Worm (Caenorhabditis elegans) whole organism, L3 larva: ENCODE results near the gene K12B6.11.

Experiments
- R02D3.7 ChIP-seq: fragments of 150-350 bp; optimal IDR thresholded peaks from 2 replicates; lab custom pipeline; 2014; ENCODE audit warnings: missing biosample characterization, missing genetic modification characterization
- ZK546.5 ChIP-seq: sonication (generic microtip); optimal IDR thresholded peaks from 2 replicates; lab custom pipeline; 2017; ENCODE audit warnings: missing biosample characterization, missing genetic modification characterization
- aly-2 ChIP-seq: fragments of 150-350 bp; optimal IDR thresholded peaks from 2 replicates; lab custom pipeline; 2014; ENCODE audit warnings: missing biosample characterization, missing genetic modification characterization
- ama-1 ChIP-seq: fragments of 150-350 bp; optimal IDR thresholded peaks from 2 replicates; lab custom pipeline; 2018
- ceh-16 ChIP-seq: sonication (generic microtip); optimal IDR thresholded peaks from 2 replicates; lab custom pipeline; 2017; ENCODE audit warnings: missing biosample characterization, missing genetic modification characterization
- ceh-28 ChIP-seq: fragments of 150-350 bp; optimal IDR thresholded peaks from 2 replicates; lab custom pipeline; 2014; ENCODE audit warnings: missing biosample characterization, missing genetic modification reagents, missing genetic modification characterization
- ceh-82 ChIP-seq: fragments of 150-350 bp; optimal IDR thresholded peaks from 2 replicates; lab custom pipeline; 2014; ENCODE audit warnings: missing biosample characterization, missing genetic modification characterization
- ceh-9 ChIP-seq: sonication (generic microtip); optimal IDR thresholded peaks from 2 replicates; lab custom pipeline; 2018; ENCODE audit warnings: missing biosample characterization, missing genetic modification characterization
- daf-12 ChIP-seq: fragments of 150-350 bp; optimal IDR thresholded peaks from 2 replicates; lab custom pipeline; 2014; ENCODE audit warnings: missing biosample characterization, missing genetic modification reagents, missing genetic modification characterization
- egl-27 ChIP-seq: sonication (generic microtip); optimal IDR thresholded peaks from 4 replicates; lab custom pipeline; 2017; ENCODE audit warnings: missing biosample characterization, missing genetic modification reagents, missing genetic modification characterization
- egl-5 ChIP-seq: fragments of 150-350 bp; optimal IDR thresholded peaks from 2 replicates; lab custom pipeline; 2017; ENCODE audit warnings: missing biosample characterization, missing genetic modification reagents, missing genetic modification characterization, inconsistent platforms
- elt-1 ChIP-seq: fragments of 150-350 bp; optimal IDR thresholded peaks from 2 replicates; lab custom pipeline; 2014; ENCODE audit warnings: missing biosample characterization, missing genetic modification characterization
- elt-2 ChIP-seq: sonication (generic microtip); optimal IDR thresholded peaks from 2 replicates; lab custom pipeline; 2016; ENCODE audit warnings: missing genetic modification reagents, mild to moderate bottlenecking, missing genetic modification characterization, missing compliant biosample characterization
- elt-3 ChIP-seq, 3 experiments: fragments of 150-350 bp in 1 of 3; sonication (generic microtip) in 2 of 3; optimal IDR thresholded peaks; 2 replicates in 2 of 3; 4 replicates in 1 of 3; lab custom pipeline; 2014 to 2017; ENCODE audit warnings: missing biosample characterization in 3 of 3, missing genetic modification characterization in 3 of 3
- eor-1 ChIP-seq, 2 experiments: fragments of 150-350 bp; optimal IDR thresholded peaks; 2 replicates each; lab custom pipeline; 2014 to 2018; ENCODE audit warnings: missing biosample characterization in 2 of 2, missing genetic modification characterization in 2 of 2
- fos-1 ChIP-seq: fragments of 150-350 bp; optimal IDR thresholded peaks from 2 replicates; lab custom pipeline; 2014; ENCODE audit warnings: missing biosample characterization, missing genetic modification characterization
- hmg-11 ChIP-seq: sonication (generic microtip); optimal IDR thresholded peaks from 2 replicates; lab custom pipeline; 2016; ENCODE audit warnings: missing genetic modification characterization, missing compliant biosample characterization
- jun-1 ChIP-seq: fragments of 150-350 bp; optimal IDR thresholded peaks from 2 replicates; lab custom pipeline; 2014; ENCODE audit warnings: missing biosample characterization, missing genetic modification reagents, missing genetic modification characterization
- lin-15B ChIP-seq: fragments of 150-350 bp; optimal IDR thresholded peaks from 2 replicates; lab custom pipeline; 2014; ENCODE audit warnings: missing biosample characterization, missing genetic modification characterization
- lin-39 ChIP-seq: fragments of 150-350 bp; optimal IDR thresholded peaks from 2 replicates; lab custom pipeline; 2018; ENCODE audit warnings: missing biosample characterization, missing genetic modification reagents, missing genetic modification characterization
- mdl-1 ChIP-seq: fragments of 150-350 bp; optimal IDR thresholded peaks from 2 replicates; lab custom pipeline; 2014; ENCODE audit warnings: missing biosample characterization, missing genetic modification characterization
- nfya-1 ChIP-seq: sonication (generic microtip); optimal IDR thresholded peaks from 2 replicates; lab custom pipeline; 2017; ENCODE audit warnings: missing genetic modification characterization, mild to moderate bottlenecking, missing compliant biosample characterization, antibody characterized with exemption, moderate library complexity; ENCODE audit not compliant: insufficient read depth
- nhr-12 ChIP-seq: fragments of 150-350 bp; optimal IDR thresholded peaks from 2 replicates; lab custom pipeline; 2014; ENCODE audit warnings: missing biosample characterization, missing genetic modification characterization
- nhr-23 ChIP-seq: fragments of 150-350 bp; optimal IDR thresholded peaks from 2 replicates; lab custom pipeline; 2014; ENCODE audit warnings: missing biosample characterization, missing genetic modification reagents, missing genetic modification characterization
- nhr-237 ChIP-seq: fragments of 150-350 bp; optimal IDR thresholded peaks from 2 replicates; lab custom pipeline; 2014; ENCODE audit warnings: missing biosample characterization, missing genetic modification characterization
- nhr-25 ChIP-seq: sonication (generic microtip); optimal IDR thresholded peaks from 2 replicates; lab custom pipeline; 2017; ENCODE audit warnings: missing biosample characterization, missing genetic modification characterization
- nhr-43 ChIP-seq: sonication (generic microtip); optimal IDR thresholded peaks from 2 replicates; lab custom pipeline; 2016; ENCODE audit warnings: mild to moderate bottlenecking, missing genetic modification characterization, missing compliant biosample characterization; ENCODE audit not compliant: poor library complexity, severe bottlenecking
- nhr-67 ChIP-seq: fragments of 150-350 bp; optimal IDR thresholded peaks from 2 replicates; lab custom pipeline; 2014; ENCODE audit warnings: missing biosample characterization, missing genetic modification characterization
- nhr-76 ChIP-seq: fragments of 150-350 bp; sonication (generic microtip); optimal IDR thresholded peaks from 5 replicates; lab custom pipeline; 2014; ENCODE audit warnings: missing biosample characterization, missing genetic modification characterization
- nhr-77 ChIP-seq: fragments of 150-350 bp; optimal IDR thresholded peaks from 2 replicates; lab custom pipeline; 2014; ENCODE audit warnings: missing biosample characterization, missing genetic modification characterization
- pha-4 ChIP-seq: fragments of 150-350 bp; optimal IDR thresholded peaks from 2 replicates; lab custom pipeline; 2014; ENCODE audit warnings: missing biosample characterization, missing genetic modification reagents, missing genetic modification characterization
- pqm-1 ChIP-seq: fragments of 150-350 bp; optimal IDR thresholded peaks from 2 replicates; lab custom pipeline; 2017; ENCODE audit warnings: missing biosample characterization, missing genetic modification characterization, inconsistent platforms
- skn-1 ChIP-seq: fragments of 150-350 bp; optimal IDR thresholded peaks from 2 replicates; lab custom pipeline; 2014; ENCODE audit warnings: missing biosample characterization, missing genetic modification characterization
- unc-39 ChIP-seq: sonication (generic microtip); optimal IDR thresholded peaks from 4 replicates; lab custom pipeline; 2017; ENCODE audit warnings: missing biosample characterization, missing genetic modification characterization
- unc-62 ChIP-seq: fragments of 150-350 bp; sonication (generic microtip); optimal IDR thresholded peaks from 4 replicates; lab custom pipeline; 2014; ENCODE audit warnings: missing biosample characterization, missing genetic modification reagents, missing genetic modification characterization
- zag-1 ChIP-seq: fragments of 150-350 bp; optimal IDR thresholded peaks from 2 replicates; lab custom pipeline; 2014; ENCODE audit warnings: missing biosample characterization, missing genetic modification characterization
- ztf-4 ChIP-seq: fragments of 150-350 bp; optimal IDR thresholded peaks from 2 replicates; lab custom pipeline; 2014; ENCODE audit warnings: missing biosample characterization, missing genetic modification characterization

The K12B6.11 gene

DNA sequence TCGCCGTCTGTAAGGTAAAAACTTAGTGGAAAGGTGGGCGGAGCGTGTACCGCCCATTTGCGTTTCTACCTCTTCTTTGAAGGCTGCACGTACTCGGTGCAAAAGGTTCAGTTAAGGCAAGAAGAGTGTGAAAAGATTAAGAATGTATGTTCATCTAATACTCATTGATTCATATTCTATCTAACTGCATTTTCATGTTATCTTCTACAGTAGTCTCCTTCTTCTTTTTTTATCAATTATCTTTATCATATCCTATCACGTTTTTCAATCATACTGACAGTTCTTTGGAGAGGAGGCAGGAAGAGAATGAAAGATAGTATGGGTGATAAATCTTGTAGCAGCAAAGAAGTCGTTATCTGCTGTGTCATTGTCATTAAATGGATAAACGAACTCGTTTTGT lies 41.3 kb upstream of the K12B6.11 start:
- TF ChIP-seq mdl-1 (tag; lab: Kevin White, UChicago) (peak; percentile 59), elt-2 (tag; lab: Kevin White, UChicago) (peak; percentile 79), nhr-25 (tag; lab: Kevin White, UChicago) (peak; percentile 82), unc-62 (GFP tag; lab: Kevin White, UChicago) (peak; percentile 9), nhr-23 (tag; lab: Kevin White, UChicago) (peak; percentile 93), lin-15B (no peak), nhr-43 (peak; percentile 97), R02D3.7 (peak; percentile 34), pqm-1 (peak; percentile 29), elt-3 (tag; optimal IDR thresholded peaks at IDR 0.05; lab: Kevin White, UChicago) (peak; percentile 45 to 94 (median 89)), ceh-28 (tag; lab: Kevin White, UChicago) (peak; percentile 50), eor-1 (tag; optimal IDR thresholded peaks at IDR 0.05; lab: Kevin White, UChicago) (no peak), ztf-4 (tag; lab: Kevin White, UChicago) (no peak), jun-1 (tag; lab: Kevin White, UChicago) (peak; percentile 32)

DNA sequence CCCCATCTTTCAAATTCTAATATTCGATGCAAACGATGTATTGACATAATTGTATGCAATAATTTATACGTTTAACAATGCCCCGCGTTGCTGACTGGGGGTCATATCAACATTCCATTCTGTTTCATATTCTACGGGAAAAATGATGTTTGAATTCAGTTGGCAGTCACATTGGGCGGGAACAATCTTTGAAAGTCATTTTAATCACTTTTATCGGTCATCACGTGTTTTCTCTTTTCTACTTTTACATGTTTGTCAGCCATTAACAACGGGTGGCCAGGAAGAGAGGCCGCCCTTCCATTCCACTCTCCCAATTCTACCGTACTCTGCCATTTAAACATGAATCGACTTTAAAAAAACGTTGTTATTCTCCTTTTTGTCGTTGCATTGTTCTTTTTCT lies 40.0 kb upstream of the K12B6.11 start:
- no peak for TF ChIP-seq unc-39
- no peak for TF ChIP-seq eor-1 (tag; optimal IDR thresholded peaks at IDR 0.05; lab: Kevin White, UChicago)
- no peak for TF ChIP-seq egl-27 (tag; lab: Kevin White, UChicago)
- TF ChIP-seq lin-15B: no peak
- TF ChIP-seq ama-1 (lab: Kevin White, UChicago): no peak
- no peak for TF ChIP-seq aly-2 (tag; lab: Kevin White, UChicago)
- no peak for TF ChIP-seq fos-1 (tag; lab: Kevin White, UChicago)
- peak; percentile 54 for TF ChIP-seq elt-2 (tag; lab: Kevin White, UChicago)
- TF ChIP-seq ceh-82 (tag; lab: Kevin White, UChicago): no peak
- TF ChIP-seq jun-1 (tag; lab: Kevin White, UChicago): peak; percentile 2
- TF ChIP-seq unc-62 (GFP tag; lab: Kevin White, UChicago): no peak
- peak; percentile 24 for TF ChIP-seq pha-4 (tag; lab: Kevin White, UChicago)
- TF ChIP-seq skn-1 (tag; lab: Kevin White, UChicago): no peak
- peak; percentile 15 for TF ChIP-seq nfya-1 (tag; lab: Kevin White, UChicago)
- peak; percentile 50 for TF ChIP-seq nhr-43
- TF ChIP-seq nhr-76 (tag; lab: Kevin White, UChicago): no peak
- TF ChIP-seq elt-1: no peak
- TF ChIP-seq ceh-28 (tag; lab: Kevin White, UChicago): no peak
- TF ChIP-seq nhr-25 (tag; lab: Kevin White, UChicago): no peak
- peak; percentile 12 for TF ChIP-seq nhr-23 (tag; lab: Kevin White, UChicago)
- no peak for TF ChIP-seq nhr-67
- TF ChIP-seq hmg-11: no peak
- peak; percentile 32 for TF ChIP-seq pqm-1
- TF ChIP-seq ztf-4 (tag; lab: Kevin White, UChicago): no peak
- TF ChIP-seq ZK546.5: no peak

DNA sequence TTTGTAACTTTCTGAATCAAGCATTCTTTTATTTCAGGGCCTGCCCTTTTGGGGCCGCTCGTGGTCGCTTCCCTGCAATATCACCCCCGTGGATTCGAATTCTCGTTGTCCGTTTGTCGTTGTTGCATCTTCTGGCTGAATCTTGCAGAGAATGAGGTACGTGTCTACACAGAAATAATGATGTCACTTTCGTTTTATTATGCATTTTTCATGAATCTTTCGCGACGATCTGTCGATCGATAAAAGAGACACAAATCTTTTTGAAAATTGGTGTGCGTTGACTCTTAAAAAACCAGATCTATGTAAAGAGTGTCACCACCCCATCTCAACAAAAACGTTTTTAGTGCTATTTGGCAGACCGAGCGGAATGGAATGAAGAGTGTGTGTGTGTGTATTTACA lies 39.6 kb upstream of the K12B6.11 start:
- TF ChIP-seq elt-1 (peak; percentile 28), nhr-25 (tag; lab: Kevin White, UChicago) (peak; percentile 35), pha-4 (tag; lab: Kevin White, UChicago) (peak; percentile 15), nhr-23 (tag; lab: Kevin White, UChicago) (no peak)

DNA sequence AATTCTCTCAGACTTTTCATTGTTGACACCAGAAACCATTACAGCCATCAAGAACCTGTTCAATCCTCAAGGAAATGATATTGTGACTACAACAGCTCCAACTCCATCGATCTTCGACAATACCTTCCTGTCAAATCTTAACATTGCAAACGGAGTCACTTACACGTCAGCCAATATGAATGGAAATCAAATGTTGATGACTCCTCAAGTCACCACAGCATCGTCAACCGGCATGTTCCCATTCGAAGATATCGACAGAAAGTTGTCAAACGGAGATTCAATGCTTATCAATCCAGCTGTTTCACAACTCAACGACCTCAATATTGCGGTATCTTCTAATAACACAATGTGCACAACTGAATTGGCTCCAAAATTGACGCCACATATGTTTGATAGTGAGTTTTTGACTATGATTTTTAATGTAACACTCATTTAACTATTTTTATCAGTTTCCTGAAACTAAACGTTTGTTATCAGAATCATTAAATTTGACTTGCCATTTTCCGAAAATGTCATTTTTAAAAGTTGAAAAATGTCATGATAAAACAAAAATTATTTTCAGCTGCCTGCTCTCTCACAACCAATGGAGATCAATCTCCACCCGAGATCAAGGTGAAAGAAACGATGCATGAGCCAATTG lies 37.6 kb upstream of the K12B6.11 start:
- TF ChIP-seq elt-2 (tag; lab: Kevin White, UChicago): peak; percentile 87
- TF ChIP-seq skn-1 (tag; lab: Kevin White, UChicago): no peak
- TF ChIP-seq pqm-1: peak; percentile 19
- TF ChIP-seq nhr-67: no peak
- no peak for TF ChIP-seq mdl-1 (tag; lab: Kevin White, UChicago)
- TF ChIP-seq lin-39 (tag; lab: Kevin White, UChicago): no peak
- TF ChIP-seq hmg-11: no peak
- no peak for TF ChIP-seq egl-5 (tag; lab: Kevin White, UChicago)
- TF ChIP-seq ceh-9 (tag; lab: Kevin White, UChicago): no peak
- TF ChIP-seq pha-4 (tag; lab: Kevin White, UChicago): no peak
- no peak for TF ChIP-seq nhr-237 (tag; lab: Kevin White, UChicago)
- TF ChIP-seq ZK546.5: no peak
- TF ChIP-seq nfya-1 (tag; lab: Kevin White, UChicago): no peak
- TF ChIP-seq unc-39: no peak

DNA sequence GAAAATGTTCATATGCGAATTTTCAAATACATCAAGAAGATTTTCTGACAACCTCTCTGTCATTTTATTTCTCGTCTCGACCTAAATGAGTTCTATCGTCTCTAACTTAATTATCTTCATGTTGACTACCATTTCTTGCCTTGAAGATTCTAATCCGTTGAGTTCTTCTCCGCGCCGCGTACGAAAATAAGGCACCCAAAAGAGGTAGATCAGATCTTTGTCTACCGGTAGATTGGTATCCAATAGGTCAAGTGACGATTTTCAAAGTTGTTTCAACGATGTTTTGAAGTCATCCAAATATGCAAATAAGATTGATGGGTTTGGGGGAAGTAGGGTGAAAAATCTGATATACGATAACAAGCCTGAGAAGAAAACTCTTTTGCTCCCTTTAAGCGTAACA lies 34.8 kb upstream of the K12B6.11 start:
- TF ChIP-seq nhr-237 (tag; lab: Kevin White, UChicago) (no peak), nfya-1 (tag; lab: Kevin White, UChicago) (no peak), zag-1 (tag; lab: Kevin White, UChicago) (no peak), skn-1 (tag; lab: Kevin White, UChicago) (no peak), elt-1 (peak; percentile 94), nhr-67 (no peak), nhr-25 (tag; lab: Kevin White, UChicago) (peak; percentile 52), nhr-12 (tag; lab: Kevin White, UChicago) (no peak), ceh-16 (tag; lab: Kevin White, UChicago) (no peak), eor-1 (tag; optimal IDR thresholded peaks at IDR 0.05; lab: Kevin White, UChicago) (no peak), ceh-82 (tag; lab: Kevin White, UChicago) (no peak), ama-1 (lab: Kevin White, UChicago) (no peak), daf-12 (tag; lab: Kevin White, UChicago) (no peak), nhr-23 (tag; lab: Kevin White, UChicago) (peak; percentile 87), elt-2 (tag; lab: Kevin White, UChicago) (no peak), nhr-77 (tag; lab: Kevin White, UChicago) (no peak)
